Fruit fly (Drosophila melanogaster): ENCODE results near the gene Pk34A.

- TF ChIP-seq pan (optimal IDR thresholded peaks at IDR 0.05) (no peak), CG8478 (optimal IDR thresholded peaks at IDR 0.05) (no peak), usp (GFP tag; optimal IDR thresholded peaks at IDR 0.05) (no peak)
Measured at dm6 chr2L:13202960-13203436, 44.4 kb downstream of the Pk34A start, which contains the start of gene CG16972.

Measured in whole organism.